Fruit fly (Drosophila melanogaster) whole organism, embryonic: ENCODE results near the gene CG45486.

Source experiments
- Abd-B ChIP-seq: fragments of 200-800 bp; sonication (Bioruptor generic); optimal IDR thresholded peaks from 2 replicates; lab custom pipeline; 2018; ENCODE audit warnings: missing biosample characterization, mild to moderate bottlenecking, missing genetic modification characterization, moderate library complexity
- Asciz ChIP-seq: fragments of 200-800 bp; sonication (Bioruptor generic); optimal IDR thresholded peaks from 2 replicates; lab custom pipeline; 2017; ENCODE audit warnings: missing biosample characterization, mild to moderate bottlenecking, missing genetic modification characterization, missing genetic modification reagents
- CG10366 ChIP-seq: fragments of 200-800 bp; sonication (Bioruptor generic); IDR thresholded peaks from 2 replicates; pipeline ENCODE4 v1.3.6; 2022; ENCODE audit warnings: missing biosample characterization, missing genetic modification characterization
- CG10462 ChIP-seq: fragments of 200-800 bp; sonication (Bioruptor generic); optimal IDR thresholded peaks from 2 replicates; lab custom pipeline; 2016; ENCODE audit warnings: missing biosample characterization, missing genetic modification characterization
- CG12071 ChIP-seq: fragments of 200-800 bp; sonication (Bioruptor generic); optimal IDR thresholded peaks from 3 replicates; lab custom pipeline; 2018; ENCODE audit warnings: missing biosample characterization, mild to moderate bottlenecking, missing genetic modification characterization
- CG12769 ChIP-seq: fragments of 200-800 bp; sonication (Bioruptor generic); optimal IDR thresholded peaks from 2 replicates; lab custom pipeline; 2019; ENCODE audit warnings: missing biosample characterization, mild to moderate bottlenecking, missing genetic modification characterization, moderate library complexity
- CG13296 ChIP-seq: fragments of 200-800 bp; sonication (Bioruptor generic); optimal IDR thresholded peaks from 3 replicates; lab custom pipeline; 2018; ENCODE audit warnings: missing biosample characterization, mild to moderate bottlenecking, missing genetic modification characterization
- CG13775 ChIP-seq: fragments of 200-800 bp; sonication (Bioruptor generic); optimal IDR thresholded peaks from 3 replicates; lab custom pipeline; 2017; ENCODE audit warnings: missing biosample characterization, mild to moderate bottlenecking, missing genetic modification characterization
- CG14965 ChIP-seq: fragments of 200-800 bp; sonication (Bioruptor generic); optimal IDR thresholded peaks from 2 replicates; lab custom pipeline; 2016; ENCODE audit warnings: missing biosample characterization, missing genetic modification characterization, borderline replicate concordance
- CG1647 ChIP-seq: fragments of 200-800 bp; sonication (Bioruptor generic); optimal IDR thresholded peaks from 3 replicates; lab custom pipeline; 2016; ENCODE audit warnings: missing biosample characterization, missing genetic modification characterization
- CG31365 ChIP-seq: fragments of 200-800 bp; sonication (Bioruptor generic); optimal IDR thresholded peaks from 2 replicates; lab custom pipeline; 2018; ENCODE audit warnings: missing biosample characterization, mild to moderate bottlenecking, missing genetic modification characterization
- CG32532 ChIP-seq: fragments of 200-800 bp; sonication (Bioruptor generic); IDR thresholded peaks from 2 replicates; pipeline ENCODE4 v1.3.6; 2022; ENCODE audit warnings: missing biosample characterization, missing genetic modification characterization
- CG3838 ChIP-seq: fragments of 200-800 bp; sonication (Bioruptor generic); optimal IDR thresholded peaks from 3 replicates; lab custom pipeline; 2016; ENCODE audit warnings: missing biosample characterization, missing genetic modification characterization
- CG6272 ChIP-seq: fragments of 200-800 bp; sonication (Bioruptor generic); IDR thresholded peaks from 2 replicates; pipeline ENCODE4 v1.3.6; 2022; ENCODE audit warnings: missing biosample characterization, missing genetic modification characterization
- CG7839 ChIP-seq: fragments of 200-800 bp; sonication (Bioruptor generic); optimal IDR thresholded peaks from 3 replicates; lab custom pipeline; 2018; ENCODE audit warnings: missing biosample characterization, mild to moderate bottlenecking, missing genetic modification characterization, moderate library complexity
- CG8944 ChIP-seq: fragments of 200-800 bp; sonication (Bioruptor generic); optimal IDR thresholded peaks from 3 replicates; lab custom pipeline; 2016; ENCODE audit warnings: missing biosample characterization, missing genetic modification characterization
- CkIIα-i1 ChIP-seq: fragments of 200-800 bp; sonication (Bioruptor generic); IDR thresholded peaks from 2 replicates; pipeline ENCODE4 v1.3.6; 2022; ENCODE audit warnings: missing biosample characterization, missing genetic modification characterization
- Deaf1 ChIP-seq: fragments of 200-800 bp; optimal IDR thresholded peaks from 3 replicates; lab custom pipeline; 2019; ENCODE audit warnings: missing biosample characterization, mild to moderate bottlenecking, missing genetic modification characterization, moderate library complexity
- Gug ChIP-seq: fragments of 200-800 bp; sonication (Bioruptor generic); IDR thresholded peaks from 4 replicates; pipeline ENCODE4 v1.3.6; 2022; ENCODE audit warnings: missing biosample characterization, missing genetic modification characterization
- Mad ChIP-seq: fragments of 200-800 bp; sonication (Bioruptor generic); optimal IDR thresholded peaks from 2 replicates; lab custom pipeline; 2016; ENCODE audit warnings: missing biosample characterization, missing genetic modification characterization
- Nf-YB ChIP-seq: fragments of 200-800 bp; sonication (Bioruptor generic); optimal IDR thresholded peaks from 3 replicates; lab custom pipeline; 2019; ENCODE audit warnings: missing biosample characterization, mild to moderate bottlenecking, missing genetic modification characterization, moderate library complexity
- Side ChIP-seq: fragments of 200-800 bp; sonication (Bioruptor generic); optimal IDR thresholded peaks from 2 replicates; lab custom pipeline; 2016; ENCODE audit warnings: missing biosample characterization, missing genetic modification characterization
- Six4 ChIP-seq: fragments of 200-800 bp; sonication (Bioruptor generic); optimal IDR thresholded peaks from 2 replicates; lab custom pipeline; 2016; ENCODE audit warnings: missing biosample characterization, missing genetic modification characterization
- bsh ChIP-seq, 2 experiments: fragments of 200-800 bp; sonication (Bioruptor generic); optimal IDR thresholded peaks; 2 replicates each; lab custom pipeline; 2017 to 2018; ENCODE audit warnings: mild to moderate bottlenecking in 2 of 2, missing biosample characterization in 2 of 2, missing genetic modification characterization in 2 of 2, moderate library complexity in 1 of 2
- btn ChIP-seq: fragments of 200-800 bp; sonication (Bioruptor generic); optimal IDR thresholded peaks from 2 replicates; lab custom pipeline; 2016; ENCODE audit warnings: missing biosample characterization, missing genetic modification characterization
- caup ChIP-seq: fragments of 200-800 bp; sonication (Bioruptor generic); optimal IDR thresholded peaks from 3 replicates; lab custom pipeline; 2017; ENCODE audit warnings: missing biosample characterization, mild to moderate bottlenecking, missing genetic modification characterization, moderate library complexity; ENCODE audit not compliant: severe bottlenecking
- crp ChIP-seq, 2 experiments: fragments of 200-800 bp; sonication (Bioruptor generic); optimal IDR thresholded peaks; 2 replicates in 1 of 2; 3 replicates in 1 of 2; lab custom pipeline; 2017; ENCODE audit warnings: missing biosample characterization in 2 of 2, missing genetic modification characterization in 2 of 2, mild to moderate bottlenecking in 1 of 2, moderate library complexity in 1 of 2
- da ChIP-seq: fragments of 200-800 bp; sonication (Bioruptor generic); optimal IDR thresholded peaks from 2 replicates; lab custom pipeline; 2016; ENCODE audit warnings: missing biosample characterization, missing genetic modification characterization
- eve ChIP-seq, 2 experiments: fragments of >200 bp; optimal IDR thresholded peaks; 2 replicates each; lab custom pipeline; 2017; ENCODE audit warnings: missing biosample characterization in 2 of 2, missing genetic modification characterization in 2 of 2
- grau ChIP-seq: fragments of 200-800 bp; optimal IDR thresholded peaks from 3 replicates; lab custom pipeline; 2019; ENCODE audit warnings: missing biosample characterization, mild to moderate bottlenecking, missing genetic modification characterization, moderate library complexity
- grn ChIP-seq: fragments of 200-800 bp; sonication (Bioruptor generic); optimal IDR thresholded peaks from 3 replicates; lab custom pipeline; 2017; ENCODE audit warnings: missing biosample characterization, missing genetic modification characterization
- insv ChIP-seq, 2 experiments: fragments of 200-800 bp; sonication (Bioruptor generic); optimal IDR thresholded peaks; 3 replicates each; lab custom pipeline; 2016 to 2018; ENCODE audit warnings: missing biosample characterization in 2 of 2, missing genetic modification characterization in 2 of 2
- kah ChIP-seq: fragments of 200-800 bp; sonication (Bioruptor generic); optimal IDR thresholded peaks from 2 replicates; lab custom pipeline; 2018; ENCODE audit warnings: missing biosample characterization, mild to moderate bottlenecking, missing genetic modification characterization
- lab ChIP-seq: fragments of 200-800 bp; sonication (Bioruptor generic); optimal IDR thresholded peaks from 3 replicates; lab custom pipeline; 2017; ENCODE audit warnings: missing biosample characterization, missing genetic modification characterization, mild to moderate bottlenecking, moderate library complexity, missing genetic modification reagents
- lmd ChIP-seq: fragments of 200-800 bp; sonication (Bioruptor generic); IDR thresholded peaks from 2 replicates; pipeline ENCODE4 v1.3.6; 2022; ENCODE audit warnings: missing biosample characterization, missing genetic modification characterization
- luna ChIP-seq: fragments of 200-800 bp; sonication (Bioruptor generic); optimal IDR thresholded peaks from 2 replicates; lab custom pipeline; 2016; ENCODE audit warnings: missing biosample characterization, missing genetic modification characterization
- nom ChIP-seq: fragments of 200-800 bp; sonication (Bioruptor generic); optimal IDR thresholded peaks from 2 replicates; lab custom pipeline; 2017; ENCODE audit warnings: missing biosample characterization, missing genetic modification characterization, mild to moderate bottlenecking, moderate library complexity, missing genetic modification reagents
- p53 ChIP-seq: fragments of 200-800 bp; sonication (Bioruptor generic); optimal IDR thresholded peaks from 2 replicates; lab custom pipeline; 2016; ENCODE audit warnings: missing biosample characterization, missing genetic modification characterization
- pnt ChIP-seq: fragments of 200-800 bp; sonication (Bioruptor generic); optimal IDR thresholded peaks from 3 replicates; lab custom pipeline; 2016; ENCODE audit warnings: missing biosample characterization, missing genetic modification characterization
- prd ChIP-seq, 3 experiments: fragments of >200 bp in 2 of 3; fragments of 200-800 bp in 1 of 3; sonication (Bioruptor generic) in 1 of 3; optimal IDR thresholded peaks in 2 of 3; IDR thresholded peaks in 1 of 3; 2 replicates in 2 of 3; 3 replicates in 1 of 3; pipeline versions ENCODE4 v1.3.6 to Lab custom; 2017 to 2022; ENCODE audit warnings: missing biosample characterization in 1 of 3, missing genetic modification characterization in 1 of 3
- repo ChIP-seq: fragments of 200-800 bp; sonication (Bioruptor generic); optimal IDR thresholded peaks from 2 replicates; lab custom pipeline; 2016; ENCODE audit warnings: missing biosample characterization, missing genetic modification characterization
- sd ChIP-seq: fragments of 200-800 bp; sonication (Bioruptor generic); optimal IDR thresholded peaks from 3 replicates; lab custom pipeline; 2018; ENCODE audit warnings: missing biosample characterization, mild to moderate bottlenecking, missing genetic modification characterization, moderate library complexity
- sisA ChIP-seq: fragments of 200-800 bp; sonication (Bioruptor generic); IDR thresholded peaks from 2 replicates; pipeline ENCODE4 v1.3.6; 2022; ENCODE audit warnings: missing biosample characterization, missing genetic modification characterization
- stc ChIP-seq: fragments of 200-800 bp; sonication (Bioruptor generic); IDR thresholded peaks from 2 replicates; pipeline ENCODE4 v1.3.6; 2022; ENCODE audit warnings: missing biosample characterization, missing genetic modification characterization
- sug ChIP-seq: fragments of 200-800 bp; optimal IDR thresholded peaks from 2 replicates; lab custom pipeline; 2019; ENCODE audit warnings: missing biosample characterization, mild to moderate bottlenecking, missing genetic modification characterization, moderate library complexity
- unpg ChIP-seq: fragments of 200-800 bp; sonication (Bioruptor generic); optimal IDR thresholded peaks from 3 replicates; lab custom pipeline; 2018; ENCODE audit warnings: missing biosample characterization, mild to moderate bottlenecking, missing genetic modification characterization, moderate library complexity
- vnd ChIP-seq: fragments of 200-800 bp; sonication (Bioruptor generic); IDR thresholded peaks from 3 replicates; pipeline ENCODE4 v1.3.6; 2022; ENCODE audit warnings: missing biosample characterization, missing genetic modification characterization; ENCODE audit not compliant: partially characterized antibody
- zen ChIP-seq: fragments of 200-800 bp; sonication (Bioruptor generic); optimal IDR thresholded peaks from 3 replicates; lab custom pipeline; 2018; ENCODE audit warnings: missing biosample characterization, mild to moderate bottlenecking, missing genetic modification characterization, moderate library complexity

Gene CG45486

dm6 chrX:19889128-19889756 is 20.7 kb downstream of the CG45486 start (continued):
- TF ChIP-seq CG13296 (GFP tag; lab: Kevin White, UChicago), result peak; percentile 67
- peak in 1 of 2 experiments; percentile 85 for TF ChIP-seq bsh (GFP tag; optimal IDR thresholded peaks at IDR 0.05; lab: Kevin White, UChicago)
- TF ChIP-seq CG14965 (GFP tag; lab: Kevin White, UChicago), result peak; percentile 37
- peak; percentile 71 for TF ChIP-seq Nf-YB (GFP tag; lab: Kevin White, UChicago)
- peak; percentile 85 for TF ChIP-seq sisA (GFP tag; lab: Robert Waterston, UW)
- TF ChIP-seq sd (tag; lab: Kevin White, UChicago), result peak; percentile 89
- TF ChIP-seq Six4 (GFP tag; lab: Kevin White, UChicago), result peak; percentile 74
- TF ChIP-seq p53 (GFP tag; lab: Kevin White, UChicago), result peak; percentile 64
- TF ChIP-seq CG10366 (GFP tag; lab: Robert Waterston, UW), result peak; percentile 81
- TF ChIP-seq CkIIα-i1 (GFP tag; lab: Robert Waterston, UW), result no peak
- TF ChIP-seq insv (GFP tag; optimal IDR thresholded peaks at IDR 0.05; lab: Kevin White, UChicago), result no peak
- TF ChIP-seq vnd, result no peak
- TF ChIP-seq unpg, result peak; percentile 84
- peak; percentile 43 for TF ChIP-seq CG3838 (GFP tag; lab: Kevin White, UChicago)
- TF ChIP-seq CG31365, result peak; percentile 52
- no peak for TF ChIP-seq prd (optimal IDR thresholded peaks at IDR 0.05; lab: Kevin White, UChicago)
- peak; percentile 94 for TF ChIP-seq prd (GFP tag; IDR thresholded peaks at IDR 0.05; lab: Robert Waterston, UW)
- TF ChIP-seq Mad (GFP tag; lab: Kevin White, UChicago), result peak; percentile 85
- TF ChIP-seq da (GFP tag; lab: Kevin White, UChicago), result peak; percentile 57
- TF ChIP-seq CG13775, result peak; percentile 79
- peak; percentile 75 for TF ChIP-seq CG6272 (GFP tag; lab: Robert Waterston, UW)
- TF ChIP-seq CG8944 (GFP tag; lab: Kevin White, UChicago), result peak; percentile 90
- peak; percentile 5 for TF ChIP-seq nom (GFP tag; lab: Kevin White, UChicago)
- TF ChIP-seq grn (GFP tag; lab: Kevin White, UChicago), result no peak
- peak; percentile 83 for TF ChIP-seq lmd (GFP tag; lab: Robert Waterston, UW)
- peak; percentile 74 for TF ChIP-seq Abd-B (GFP tag; lab: Kevin White, UChicago)
- peak; percentile 71 for TF ChIP-seq stc (GFP tag; lab: Robert Waterston, UW)
- peak; percentile 61 for TF ChIP-seq Deaf1 (tag; lab: Kevin White, UChicago)
- peak; percentile 66 for TF ChIP-seq sug (tag; lab: Kevin White, UChicago)
- peak; percentile 91 for TF ChIP-seq CG7839 (tag; lab: Kevin White, UChicago)
- TF ChIP-seq Side, result peak; percentile 89
- peak in 1 of 2 experiments; percentile 86 for TF ChIP-seq eve (GFP tag; optimal IDR thresholded peaks at IDR 0.05; lab: Kevin White, UChicago)
- TF ChIP-seq CG12769 (tag; lab: Kevin White, UChicago), result peak; percentile 93
- peak; percentile 74 for TF ChIP-seq CG1647 (GFP tag; lab: Kevin White, UChicago)
- TF ChIP-seq lab (GFP tag; lab: Kevin White, UChicago), result peak; percentile 92
- TF ChIP-seq caup (GFP tag; lab: Kevin White, UChicago), result peak; percentile 84
- peak in 1 of 2 experiments; percentile 41 for TF ChIP-seq crp (GFP tag; optimal IDR thresholded peaks at IDR 0.05; lab: Kevin White, UChicago)
- TF ChIP-seq CG12071 (GFP tag; lab: Kevin White, UChicago), result peak; percentile 80
- TF ChIP-seq zen (tag; lab: Kevin White, UChicago), result peak; percentile 89
- TF ChIP-seq pnt (GFP tag; lab: Kevin White, UChicago), result peak; percentile 91
- TF ChIP-seq btn, result peak; percentile 53
- TF ChIP-seq repo (GFP tag; lab: Kevin White, UChicago), result peak; percentile 68
- peak; percentile 76 for TF ChIP-seq luna
- peak; percentile 82 for TF ChIP-seq Gug
- peak; percentile 37 for TF ChIP-seq Asciz (GFP tag; lab: Kevin White, UChicago)
- TF ChIP-seq CG32532, result peak; percentile 82
- TF ChIP-seq grau (tag; lab: Kevin White, UChicago), result peak; percentile 86
- peak; percentile 23 for TF ChIP-seq kah
- TF ChIP-seq CG10462 (GFP tag; lab: Kevin White, UChicago), result peak; percentile 58
